Worm (Caenorhabditis elegans) whole organism, late embryonic: ENCODE results near the gene spe-36.

Experiments used
- nhr-11 ChIP-seq: fragments of 150-350 bp; optimal IDR thresholded peaks from 2 replicates; lab custom pipeline; 2014; ENCODE audit warnings: missing biosample characterization, missing genetic modification characterization
- pqm-1 ChIP-seq: sonication (generic microtip); optimal IDR thresholded peaks from 2 replicates; lab custom pipeline; 2016; ENCODE audit warnings: missing genetic modification characterization, missing compliant biosample characterization

DNA sequence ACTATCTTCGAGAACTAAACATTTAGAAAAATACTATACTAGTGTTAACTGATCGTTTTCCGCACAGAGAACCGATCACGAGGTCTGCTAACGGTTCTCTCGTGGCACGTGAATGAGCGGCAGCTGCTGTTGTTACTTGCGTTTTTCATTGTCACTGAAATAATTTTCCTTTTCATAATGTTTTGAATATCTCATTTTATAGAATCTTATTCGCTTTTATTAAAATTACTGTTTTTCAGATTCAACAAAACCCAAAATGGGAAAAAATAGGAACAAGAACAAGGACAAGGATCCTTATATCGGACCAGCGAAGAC lies 44.3 kb upstream of the spe-36 start, which contains the start of gene F58B3.6:
- no peak for TF ChIP-seq nhr-11 (tag; lab: Kevin White, UChicago)
- no peak for TF ChIP-seq pqm-1
